Worm (Caenorhabditis elegans) whole organism, early embryonic: ENCODE results near the gene sulp-8.

Experiments
- B0310.2 ChIP-seq: sonication (generic microtip); optimal IDR thresholded peaks from 2 replicates; lab custom pipeline; 2016; ENCODE audit warnings: mild to moderate bottlenecking, missing genetic modification characterization, missing compliant biosample characterization
- ama-1 ChIP-seq: fragments of 150-350 bp; optimal IDR thresholded peaks from 2 replicates; lab custom pipeline; 2014
- ceh-13 ChIP-seq: fragments of 200-800 bp; sonication (Bioruptor generic); optimal IDR thresholded peaks from 2 replicates; lab custom pipeline; 2018; ENCODE audit warnings: mild to moderate bottlenecking, missing genetic modification characterization, missing compliant biosample characterization
- ets-7 ChIP-seq: sonication (generic microtip); optimal IDR thresholded peaks from 2 replicates; lab custom pipeline; 2016; ENCODE audit warnings: missing genotype, missing genetic modification characterization, missing compliant biosample characterization
- flt-1 ChIP-seq: fragments of 200-800 bp; sonication (Bioruptor generic); IDR thresholded peaks from 2 replicates; pipeline ENCODE4 v1.3.6; 2022; ENCODE audit warnings: missing genetic modification characterization, missing compliant biosample characterization
- hmbx-1 ChIP-seq: sonication (generic microtip); optimal IDR thresholded peaks from 2 replicates; lab custom pipeline; 2016; ENCODE audit warnings: mild to moderate bottlenecking, missing genetic modification characterization, missing compliant biosample characterization
- hmg-4 ChIP-seq: fragments of 200-800 bp; sonication (Bioruptor generic); optimal IDR thresholded peaks from 2 replicates; lab custom pipeline; 2018; ENCODE audit warnings: mild to moderate bottlenecking, missing genetic modification characterization, missing compliant biosample characterization
- hnd-1 ChIP-seq: sonication (generic microtip); optimal IDR thresholded peaks from 2 replicates; lab custom pipeline; 2016; ENCODE audit warnings: missing genetic modification characterization, missing compliant biosample characterization
- scrt-1 ChIP-seq: fragments of 200-800 bp; sonication (Bioruptor generic); IDR thresholded peaks from 2 replicates; pipeline ENCODE4 v1.3.6; 2022; ENCODE audit warnings: missing genetic modification characterization, missing compliant biosample characterization
- sea-1 ChIP-seq: fragments of 200-800 bp; sonication (Bioruptor generic); conservative IDR thresholded peaks from 2 replicates; pipeline ENCODE4 v1.3.6; 2022; ENCODE audit warnings: missing genetic modification characterization, missing compliant biosample characterization
- tbx-11 ChIP-seq: fragments of 200-800 bp; sonication (Bioruptor generic); IDR thresholded peaks from 2 replicates; pipeline ENCODE4 v1.3.6; 2022; ENCODE audit warnings: missing genetic modification characterization, missing compliant biosample characterization
- tbx-37 ChIP-seq: fragments of 200-800 bp; sonication (Bioruptor generic); conservative IDR thresholded peaks from 2 replicates; pipeline ENCODE4 v1.3.6; 2022; ENCODE audit warnings: missing genetic modification reagents, missing genetic modification characterization, missing compliant biosample characterization
- tra-4 ChIP-seq: sonication (generic microtip); optimal IDR thresholded peaks from 2 replicates; lab custom pipeline; 2017; ENCODE audit warnings: missing genetic modification characterization, missing compliant biosample characterization

ce11 chrV:9673199-9673843, at the start of gene sulp-8:
- no peak for TF ChIP-seq ama-1 (lab: Kevin White, UChicago)
- no peak for TF ChIP-seq hnd-1
- no peak for TF ChIP-seq flt-1 (GFP tag; lab: Robert Waterston, UW)
- no peak for TF ChIP-seq sea-1 (GFP tag; lab: Robert Waterston, UW)
- TF ChIP-seq hmg-4 (GFP tag; lab: Kevin White, UChicago) = no peak
- no peak for TF ChIP-seq scrt-1 (GFP tag; lab: Robert Waterston, UW)
- TF ChIP-seq tra-4 (tag; lab: Kevin White, UChicago) = no peak
- no peak for TF ChIP-seq hmbx-1
- TF ChIP-seq tbx-11 = no peak
- TF ChIP-seq ets-7 (tag; lab: Kevin White, UChicago) = no peak
- no peak for TF ChIP-seq tbx-37 (GFP tag; lab: Robert Waterston, UW)
- no peak for TF ChIP-seq ceh-13 (GFP tag; lab: Kevin White, UChicago)
- no peak for TF ChIP-seq B0310.2
